Worm (Caenorhabditis elegans): ENCODE data around the gene flp-24.
A peak's percentile ranks its signal among the peaks of the same experiment; 100 is the strongest.

The flp-24 gene

DNA sequence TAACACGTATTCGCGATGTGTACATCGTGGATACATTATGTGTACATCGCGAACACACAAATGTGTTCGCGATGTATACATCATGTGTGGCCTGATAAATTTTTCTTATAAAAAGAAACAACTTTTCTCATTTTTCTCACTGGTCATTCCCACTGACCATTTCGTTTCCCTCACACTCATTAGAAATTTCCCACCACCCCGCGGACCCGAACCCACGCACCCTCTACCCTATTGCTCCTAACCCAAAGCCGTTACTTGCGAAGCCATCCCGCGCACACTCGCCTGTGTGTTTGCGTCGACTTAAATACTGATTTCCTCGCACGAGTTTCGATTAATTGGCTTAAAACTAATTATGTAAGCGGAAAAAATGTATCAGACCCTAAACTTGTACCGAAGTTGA lies 26.1 kb upstream of the flp-24 start (continued):
- TF ChIP-seq F55B11.4 (tag; optimal IDR thresholded peaks at IDR 0.05; ENCODE audit: borderline replicate concordance, insufficient read depth): no peak
- no peak for TF ChIP-seq sptf-2 (GFP tag; optimal IDR thresholded peaks at IDR 0.05)
- TF ChIP-seq madf-6 (GFP tag; IDR thresholded peaks at IDR 0.05): peak; percentile 60
- TF ChIP-seq dox-1 (GFP tag; IDR thresholded peaks at IDR 0.05): peak; percentile 66
- peak; percentile 37 for TF ChIP-seq F52B5.7 (tag; optimal IDR thresholded peaks at IDR 0.05)
- TF ChIP-seq dpff-1 (tag; optimal IDR thresholded peaks at IDR 0.05): no peak
- TF ChIP-seq nfyb-1 (GFP tag; IDR thresholded peaks at IDR 0.05): no peak
- TF ChIP-seq rec-8 (tag; optimal IDR thresholded peaks at IDR 0.05): peak in 1 of 2 experiments; percentile 76
- TF ChIP-seq lin-54 (GFP tag; optimal IDR thresholded peaks at IDR 0.05): peak; percentile 49
- TF ChIP-seq nfya-2 (GFP tag; IDR thresholded peaks at IDR 0.05): no peak
- no peak for TF ChIP-seq akir-1 (GFP tag; optimal IDR thresholded peaks at IDR 0.05)
- TF ChIP-seq bed-2 (GFP tag; IDR thresholded peaks at IDR 0.05): no peak
- TF ChIP-seq him-1 (tag; optimal IDR thresholded peaks at IDR 0.05): peak; percentile 83
- TF ChIP-seq egrh-3 (GFP tag; IDR thresholded peaks at IDR 0.05): no peak
- TF ChIP-seq nhr-120 (GFP tag; IDR thresholded peaks at IDR 0.05): 0 out of 2 replicates have a peak, but pooled peaks have one; percentile 22
- no peak for TF ChIP-seq aptf-3 (GFP tag; IDR thresholded peaks at IDR 0.05)
- peak; percentile 64 for TF ChIP-seq B0261.1 (tag; optimal IDR thresholded peaks at IDR 0.05)
- TF ChIP-seq unc-130 (GFP tag; optimal IDR thresholded peaks at IDR 0.05): peak; percentile 27
- TF ChIP-seq egl-18 (GFP tag; IDR thresholded peaks at IDR 0.05): no peak
- peak; percentile 82 for TF ChIP-seq die-1 (tag; optimal IDR thresholded peaks at IDR 0.05)
- TF ChIP-seq ceh-27 (GFP tag; optimal IDR thresholded peaks at IDR 0.05): peak; percentile 20
- no peak for TF ChIP-seq hlh-26 (GFP tag; conservative IDR thresholded peaks at IDR 0.05)
- peak; percentile 37 for TF ChIP-seq ceh-79 (tag; optimal IDR thresholded peaks at IDR 0.05)
- no peak for TF ChIP-seq mel-28 (tag; optimal IDR thresholded peaks at IDR 0.05; ENCODE audit: borderline replicate concordance)
- no peak for TF ChIP-seq C06A6.2 (GFP tag; conservative IDR thresholded peaks at IDR 0.05)
- peak; percentile 45 for TF ChIP-seq hrde-1 (tag; optimal IDR thresholded peaks at IDR 0.05; ENCODE audit: borderline replicate concordance)
- peak; percentile 56 for TF ChIP-seq athp-1 (tag; optimal IDR thresholded peaks at IDR 0.05)
- TF ChIP-seq lin-35 (GFP tag; optimal IDR thresholded peaks at IDR 0.05): no peak
- TF ChIP-seq hsf-1 (GFP tag; IDR thresholded peaks at IDR 0.05): no peak; the same call in 1 of the 2 replicates
- TF ChIP-seq zfh-2 (GFP tag; conservative IDR thresholded peaks at IDR 0.05): peak; percentile 27; the same call in 1 of the 2 replicates
- TF ChIP-seq lag-1 (GFP tag; IDR thresholded peaks at IDR 0.05): no peak
- TF ChIP-seq Y67H2A.10 (GFP tag; conservative IDR thresholded peaks at IDR 0.05): no peak
- no peak for TF ChIP-seq attf-3 (GFP tag; conservative IDR thresholded peaks at IDR 0.05)
- TF ChIP-seq nhr-27 (tag; optimal IDR thresholded peaks at IDR 0.05): no peak
- TF ChIP-seq sea-2 (GFP tag; IDR thresholded peaks at IDR 0.05): peak; percentile 43; the same call in 1 of the 2 replicates
- no peak for TF ChIP-seq fkh-3 (tag; optimal IDR thresholded peaks at IDR 0.05)
- no peak for TF ChIP-seq ceh-100 (GFP tag; IDR thresholded peaks at IDR 0.05)
- TF ChIP-seq lin-40 (tag; optimal IDR thresholded peaks at IDR 0.05): no peak
- TF ChIP-seq hmg-20 (GFP tag; IDR thresholded peaks at IDR 0.05): no peak
- TF ChIP-seq mes-4 (tag; optimal IDR thresholded peaks at IDR 0.05): peak; percentile 67
- no peak for TF ChIP-seq repo-1 (tag; optimal IDR thresholded peaks at IDR 0.05)
- TF ChIP-seq ztf-22 (GFP tag; optimal IDR thresholded peaks at IDR 0.05): no peak
- 0 out of 2 replicates have a peak, but pooled peaks have one; percentile 17 for TF ChIP-seq F37B4.10 (GFP tag; IDR thresholded peaks at IDR 0.05)
- TF ChIP-seq sdz-38 (tag; optimal IDR thresholded peaks at IDR 0.05): no peak
- 0 out of 2 replicates have a peak, but pooled peaks have one; percentile 59 for TF ChIP-seq F39B2.1 (GFP tag; IDR thresholded peaks at IDR 0.05)
- no peak; the same call in 1 of the 2 replicates for TF ChIP-seq lir-1 (GFP tag; conservative IDR thresholded peaks at IDR 0.05)
- TF ChIP-seq madf-10 (tag; optimal IDR thresholded peaks at IDR 0.05): peak; percentile 6

Measured in whole organism, young adult.